Worm (Caenorhabditis elegans): Measurements from ENCODE around the gene cyp-33C3.
"Not testable (repeated sequence)": the region's sequence is repeated elsewhere in the genome, so short reads cannot be mapped to it uniquely, and the experiment has no call there.

Gene cyp-33C3

ce11 chrV:2249310-2249709, 6.7 kb downstream of the cyp-33C3 start, which contains the start of gene cyp-33C6:
Gene cyp-33C6, minus strand, starts transcription at chrV:2249410.
- TF ChIP-seq mdl-1 (tag; optimal IDR thresholded peaks at IDR 0.05), result no peak
- no peak for TF ChIP-seq elt-1 (tag; optimal IDR thresholded peaks at IDR 0.05)
- TF ChIP-seq C34F6.9 (tag; optimal IDR thresholded peaks at IDR 0.05), result no peak

ce11 chrV:2250126-2250590, 7.6 kb downstream of the cyp-33C3 start, which contains the start of gene cyp-33C7:
Gene cyp-33C7, plus strand, starts transcription at chrV:2250540.
- TF ChIP-seq gmeb-1 (tag; optimal IDR thresholded peaks at IDR 0.05) (peak; percentile 35), snpc-4 (tag; optimal IDR thresholded peaks at IDR 0.05) (no peak), F13H6.1 (tag; optimal IDR thresholded peaks at IDR 0.05) (no peak), nhr-129 (tag; optimal IDR thresholded peaks at IDR 0.05) (peak; percentile 59), skn-1 (tag; optimal IDR thresholded peaks at IDR 0.05) (peak; percentile 10), sma-9 (GFP tag; optimal IDR thresholded peaks at IDR 0.05) (peak; percentile 64), sma-9 (tag; optimal IDR thresholded peaks at IDR 0.05) (no peak), C34F6.9 (tag; optimal IDR thresholded peaks at IDR 0.05) (peak; percentile 17), crh-2 (tag; optimal IDR thresholded peaks at IDR 0.05) (peak; percentile 46), fos-1 (tag; optimal IDR thresholded peaks at IDR 0.05) (peak; percentile 81)

- TF ChIP-seq ztf-11 (tag; optimal IDR thresholded peaks at IDR 0.05), result no peak
- no peak for TF ChIP-seq R02D3.7 (tag; optimal IDR thresholded peaks at IDR 0.05)
- TF ChIP-seq mbf-1 (tag; optimal IDR thresholded peaks at IDR 0.05), result no peak
- peak; percentile 11 for TF ChIP-seq fos-1 (tag; optimal IDR thresholded peaks at IDR 0.05)
These were observed 9.2 kb downstream of the cyp-33C3 start for ce11 chrV:2251774-2252173.

ce11 chrV:2254553-2255124, 12.1 kb downstream of the cyp-33C3 start, which contains the start of gene str-253:
Gene str-253, minus strand, starts transcription at chrV:2254603.
- TF ChIP-seq nhr-25 (tag; optimal IDR thresholded peaks at IDR 0.05) (no peak), ztf-4 (tag; optimal IDR thresholded peaks at IDR 0.05) (no peak), nhr-129 (tag; optimal IDR thresholded peaks at IDR 0.05) (no peak), aly-2 (tag; optimal IDR thresholded peaks at IDR 0.05) (no peak), R02D3.7 (tag; optimal IDR thresholded peaks at IDR 0.05) (no peak), skn-1 (tag; optimal IDR thresholded peaks at IDR 0.05) (no peak), nhr-21 (tag; optimal IDR thresholded peaks at IDR 0.05) (no peak), gmeb-1 (tag; optimal IDR thresholded peaks at IDR 0.05) (no peak), blmp-1 (tag; optimal IDR thresholded peaks at IDR 0.05; ENCODE audit: insufficient read depth) (no peak), nhr-23 (tag; optimal IDR thresholded peaks at IDR 0.05) (no peak), unc-62 (GFP tag; optimal IDR thresholded peaks at IDR 0.05) (no peak), sma-3 (GFP tag; optimal IDR thresholded peaks at IDR 0.05) (no peak), mdl-1 (tag; optimal IDR thresholded peaks at IDR 0.05) (no peak), egl-27 (tag; optimal IDR thresholded peaks at IDR 0.05) (no peak), dmd-4 (tag; optimal IDR thresholded peaks at IDR 0.05) (no peak), unc-55 (GFP tag; optimal IDR thresholded peaks at IDR 0.05) (no peak), lsy-2 (tag; optimal IDR thresholded peaks at IDR 0.05) (no peak)

ce11 chrV:2255191-2255590, 12.6 kb downstream of the cyp-33C3 start, which contains the start of gene F41B5.1:
Gene F41B5.1, plus strand, starts transcription at chrV:2255533.
- TF ChIP-seq nhr-237, nhr-11, lin-11 (tag; optimal IDR thresholded peaks at IDR 0.05): not testable (repeated sequence)

DNA sequence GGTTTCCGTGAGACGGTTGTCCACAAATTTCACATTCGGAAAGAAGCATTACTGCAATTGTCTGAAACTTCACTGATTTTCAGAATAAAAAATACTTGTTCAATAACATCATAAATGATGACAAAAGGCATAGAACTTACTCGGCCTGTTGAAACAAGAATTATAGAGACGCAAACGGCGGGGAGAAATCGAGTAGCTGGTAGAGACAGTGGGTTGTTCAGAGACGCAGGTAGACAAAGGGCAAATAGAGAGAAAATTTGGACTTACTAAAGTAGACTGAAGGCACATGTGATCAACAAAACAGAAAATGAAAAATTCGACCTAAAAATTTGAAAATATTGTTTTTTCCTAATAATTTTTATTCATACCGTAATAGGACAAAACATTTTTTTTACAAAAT, 17.2 kb downstream of the cyp-33C3 start, which contains the start of gene nhr-182:
nhr-182 (minus strand) TSS at position 178 of the 400 bp plus-strand sequence.
- no peak for TF ChIP-seq unc-39 (tag; optimal IDR thresholded peaks at IDR 0.05)
- TF ChIP-seq nhr-6 (tag; optimal IDR thresholded peaks at IDR 0.05), result no peak
- TF ChIP-seq unc-62 (GFP tag; optimal IDR thresholded peaks at IDR 0.05), result no peak
- TF ChIP-seq R02D3.7 (tag; optimal IDR thresholded peaks at IDR 0.05), result no peak
- TF ChIP-seq elt-1 (tag; optimal IDR thresholded peaks at IDR 0.05), result no peak
- peak; percentile 18 for TF ChIP-seq fos-1 (tag; optimal IDR thresholded peaks at IDR 0.05)
- TF ChIP-seq lin-13 (GFP tag; optimal IDR thresholded peaks at IDR 0.05), result no peak
- TF ChIP-seq nhr-77 (tag; optimal IDR thresholded peaks at IDR 0.05), result no peak
- no peak for TF ChIP-seq snpc-4 (tag; optimal IDR thresholded peaks at IDR 0.05)
- TF ChIP-seq ztf-11 (tag; optimal IDR thresholded peaks at IDR 0.05), result no peak
- TF ChIP-seq dmd-4 (tag; optimal IDR thresholded peaks at IDR 0.05), result no peak
- peak; percentile 86 for TF ChIP-seq skn-1 (tag; optimal IDR thresholded peaks at IDR 0.05)
- peak; percentile 49 for TF ChIP-seq crh-2 (tag; optimal IDR thresholded peaks at IDR 0.05)
- peak in 1 of 2 experiments; percentile 28 for TF ChIP-seq lsy-2 (tag; optimal IDR thresholded peaks at IDR 0.05)
- TF ChIP-seq lin-11 (tag; optimal IDR thresholded peaks at IDR 0.05), result no peak
- TF ChIP-seq unc-55 (GFP tag; optimal IDR thresholded peaks at IDR 0.05), result no peak
- peak; percentile 28 for TF ChIP-seq nhr-129 (tag; optimal IDR thresholded peaks at IDR 0.05)
- no peak for TF ChIP-seq Y55F3AM.14 (GFP tag; optimal IDR thresholded peaks at IDR 0.05)
- TF ChIP-seq nhr-11 (tag; optimal IDR thresholded peaks at IDR 0.05), result no peak
- TF ChIP-seq elt-3 (tag; optimal IDR thresholded peaks at IDR 0.05), result no peak
- no peak for TF ChIP-seq nhr-12 (tag; optimal IDR thresholded peaks at IDR 0.05)
- TF ChIP-seq mab-5 (tag; optimal IDR thresholded peaks at IDR 0.05), result no peak
- peak; percentile 27 for TF ChIP-seq C34F6.9 (tag; optimal IDR thresholded peaks at IDR 0.05)
- TF ChIP-seq sma-9 (GFP tag; optimal IDR thresholded peaks at IDR 0.05), result peak; percentile 19
- no peak for TF ChIP-seq sma-9 (tag; optimal IDR thresholded peaks at IDR 0.05)
- no peak for TF ChIP-seq mbf-1 (tag; optimal IDR thresholded peaks at IDR 0.05)
- TF ChIP-seq nhr-23 (tag; optimal IDR thresholded peaks at IDR 0.05), result no peak
- no peak for TF ChIP-seq zag-1 (tag; optimal IDR thresholded peaks at IDR 0.05)
- TF ChIP-seq F13H6.1 (tag; optimal IDR thresholded peaks at IDR 0.05), result peak; percentile 6
- TF ChIP-seq blmp-1 (tag; optimal IDR thresholded peaks at IDR 0.05; ENCODE audit: insufficient read depth), result no peak

All from whole organism, L2 larva.